Worm (Caenorhabditis elegans) whole organism, L1 larva: ENCODE data around the gene lat-2.

Experiments
- ama-1 ChIP-seq: fragments of 150-350 bp; optimal IDR thresholded peaks from 2 replicates; lab custom pipeline; 2014
- fos-1 ChIP-seq: fragments of 150-350 bp; optimal IDR thresholded peaks from 2 replicates; lab custom pipeline; 2014; ENCODE audit warnings: missing biosample characterization, missing genetic modification characterization

- no peak for TF ChIP-seq fos-1 (tag; lab: Kevin White, UChicago)
- TF ChIP-seq ama-1 (lab: Kevin White, UChicago), result no peak
Observed at ce11 chrII:4328716-4329115, 30.1 kb upstream of the lat-2 start, which contains the start of gene H20J04.4.
